Worm (Caenorhabditis elegans): ENCODE results near the gene Y53F4B.9.
"Not testable (repeated sequence)": the region's sequence is repeated elsewhere in the genome, so short reads cannot be mapped to it uniquely, and the experiment has no call there.

Gene Y53F4B.9

DNA sequence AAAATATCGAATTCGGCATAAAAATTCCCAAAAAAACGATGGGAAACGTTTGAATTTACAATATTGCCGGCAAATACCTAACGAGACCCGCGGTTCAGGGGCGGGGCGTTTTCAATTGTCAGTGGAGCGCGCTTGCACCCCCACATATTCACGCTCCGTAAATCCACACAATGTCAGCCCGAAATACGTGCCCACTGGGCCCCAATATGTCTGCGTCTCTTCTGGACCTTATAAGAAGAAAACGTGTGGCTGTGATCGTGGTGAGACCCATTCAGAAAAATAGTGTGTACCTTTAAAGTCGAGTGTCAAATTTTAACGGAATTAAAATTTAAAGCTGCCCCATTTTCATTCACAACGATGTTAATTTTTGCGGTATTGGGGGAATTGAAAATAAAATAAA is 5.7 kb downstream of the Y53F4B.9 start:
- TF ChIP-seq ceh-45 (GFP tag; IDR thresholded peaks at IDR 0.05): no peak
- no peak for TF ChIP-seq hlh-8 (tag; optimal IDR thresholded peaks at IDR 0.05)
- TF ChIP-seq pha-4 (tag; optimal IDR thresholded peaks at IDR 0.05): no peak
- no peak for TF ChIP-seq sox-2 (GFP tag; IDR thresholded peaks at IDR 0.05)
- TF ChIP-seq dve-1 (tag; optimal IDR thresholded peaks at IDR 0.05): no peak
- no peak for TF ChIP-seq hlh-30 (tag; optimal IDR thresholded peaks at IDR 0.05; ENCODE audit: insufficient read depth)
- no peak for TF ChIP-seq ceh-6 (GFP tag; optimal IDR thresholded peaks at IDR 0.05)
- TF ChIP-seq pat-9 (tag; optimal IDR thresholded peaks at IDR 0.05): no peak
- TF ChIP-seq che-1 (tag; optimal IDR thresholded peaks at IDR 0.05): no peak
- no peak for TF ChIP-seq hlh-6 (tag; optimal IDR thresholded peaks at IDR 0.05)
- no peak for TF ChIP-seq sox-4 (tag; optimal IDR thresholded peaks at IDR 0.05)
- no peak for TF ChIP-seq unc-42 (tag; optimal IDR thresholded peaks at IDR 0.05)
- TF ChIP-seq ets-4 (tag; optimal IDR thresholded peaks at IDR 0.05): no peak
- TF ChIP-seq ceh-24 (tag; optimal IDR thresholded peaks at IDR 0.05): no peak

DNA sequence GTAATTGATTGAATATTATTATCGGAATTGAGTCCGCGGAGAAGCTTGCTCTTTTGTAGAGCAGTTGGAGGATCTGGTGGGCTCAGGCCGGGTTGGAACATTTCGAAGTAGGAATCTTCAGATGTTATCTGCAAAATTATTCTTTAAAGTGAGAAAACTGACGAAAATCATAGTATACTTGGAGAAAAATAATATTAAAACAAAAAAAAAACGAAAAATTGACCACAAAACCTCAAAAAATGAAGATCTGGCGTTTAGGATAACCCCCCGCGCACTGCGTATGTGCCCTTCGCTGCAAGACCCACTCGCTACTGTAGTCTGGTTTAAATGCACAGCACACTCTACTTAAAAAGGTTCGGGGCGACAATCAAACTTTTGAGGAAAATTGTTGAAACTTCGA is 6.8 kb downstream of the Y53F4B.9 start, which contains the start of gene Y53F4B.10:
Y53F4B.10 (minus strand) TSS at position 101 of the 400 bp plus-strand sequence.
- no peak for TF ChIP-seq sox-2 (GFP tag; IDR thresholded peaks at IDR 0.05)
- no peak for TF ChIP-seq C08G9.2 (tag; optimal IDR thresholded peaks at IDR 0.05)

DNA sequence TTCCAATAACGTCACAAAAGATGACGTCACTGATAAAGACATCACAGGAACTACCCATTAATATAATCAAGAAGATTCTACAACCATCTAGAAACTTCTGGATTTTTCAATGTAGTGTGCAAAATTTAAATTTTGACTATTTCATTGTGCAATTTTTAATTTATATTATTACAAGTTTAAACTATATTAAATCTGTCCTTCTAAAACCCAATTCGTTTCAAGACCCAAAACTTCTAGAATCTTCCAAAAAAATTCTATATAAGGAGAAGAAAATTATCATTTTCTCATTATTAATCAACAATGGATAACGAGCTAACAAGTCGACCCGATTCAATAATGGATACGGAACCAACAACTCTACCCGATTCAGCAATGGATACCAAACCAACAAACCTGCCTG is 17.6 kb downstream of the Y53F4B.9 start, which contains the start of gene Y53F4B.7:
Y53F4B.7 (plus strand) TSS at position 301 of the 400 bp plus-strand sequence.
- not testable (repeated sequence) for TF ChIP-seq pax-1, ref-2, hlh-15 (tag; optimal IDR thresholded peaks at IDR 0.05)

ce11 chrII:14988171-14988570 is 22.0 kb downstream of the Y53F4B.9 start, which contains the start of gene Y53F4B.43:
Y53F4B.43 (plus strand) TSS chrII:14988471.
- TF ChIP-seq ahr-1 (tag; optimal IDR thresholded peaks at IDR 0.05); T23F11.4 (GFP tag; optimal IDR thresholded peaks at IDR 0.05); fkh-6 (tag; optimal IDR thresholded peaks at IDR 0.05): not testable (repeated sequence)

DNA sequence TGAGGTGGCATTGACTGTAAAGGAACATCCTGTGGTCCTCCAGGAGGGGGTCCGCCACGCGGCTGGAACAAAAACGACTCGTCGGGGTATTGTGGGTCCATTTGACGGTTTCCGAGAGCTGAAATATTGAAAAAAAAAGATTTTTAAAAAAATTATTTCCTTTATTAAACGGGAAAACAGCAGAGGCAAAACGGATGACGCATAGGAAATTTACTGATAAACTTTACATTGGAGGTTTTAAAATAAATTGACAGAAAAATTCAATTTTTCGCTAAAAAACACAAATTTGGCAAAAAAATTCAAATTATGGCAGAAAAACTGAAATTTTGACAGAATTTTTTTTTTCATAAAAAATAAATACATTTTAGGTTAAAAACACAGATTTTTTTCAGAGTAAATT is 26.3 kb downstream of the Y53F4B.9 start, which contains the start of gene Y53F4B.5:
Y53F4B.5 (minus strand) TSS at position 101 of the 400 bp plus-strand sequence.
- TF ChIP-seq elt-4 (tag; optimal IDR thresholded peaks at IDR 0.05): no peak

DNA sequence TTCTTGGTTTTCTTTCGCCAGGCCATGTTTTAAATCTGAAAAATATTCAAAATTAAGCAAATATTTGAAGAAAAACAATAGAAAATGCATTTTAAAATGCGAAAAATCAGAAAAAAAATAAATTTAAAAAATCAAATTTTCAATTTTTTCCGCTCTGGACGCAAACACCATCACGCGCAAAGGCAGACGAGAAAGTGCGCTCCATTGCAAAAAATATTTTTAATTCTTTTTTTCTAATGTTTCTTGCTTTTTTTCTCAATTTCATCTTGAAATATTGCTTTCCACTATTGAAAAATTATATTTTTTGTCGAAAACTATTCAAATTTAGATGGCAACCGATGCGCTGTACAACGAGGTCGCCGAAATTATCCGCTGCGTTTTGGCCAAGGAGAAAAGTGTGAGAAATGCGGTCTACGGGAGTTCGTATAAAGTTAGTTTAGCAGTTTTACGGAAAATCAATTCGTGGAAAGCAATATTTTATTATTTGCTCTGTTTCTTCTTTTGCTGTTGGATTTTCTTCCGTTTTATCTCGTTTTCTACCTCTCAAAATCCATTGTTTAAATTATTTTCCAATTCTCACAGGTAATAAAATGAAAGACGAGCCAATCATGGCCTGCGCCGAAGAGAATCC is 40.8 kb downstream of the Y53F4B.9 start, which contains the start of the genes pole-4, nsun-5 and metl-2:
pole-4 (minus strand) TSS at position 35 of the 631 bp plus-strand sequence.
nsun-5 (plus strand) TSS at position 298 of the 631 bp plus-strand sequence.
metl-2 (plus strand) TSS at position 581 of the 631 bp plus-strand sequence.
- peak; percentile 13 for TF ChIP-seq tbx-2 (tag; optimal IDR thresholded peaks at IDR 0.05)
- no peak for TF ChIP-seq ahr-1 (tag; optimal IDR thresholded peaks at IDR 0.05)
- no peak for TF ChIP-seq ama-1 (optimal IDR thresholded peaks at IDR 0.05)
- TF ChIP-seq ceh-31 (tag; optimal IDR thresholded peaks at IDR 0.05): peak; percentile 32
- TF ChIP-seq nfya-1 (tag; optimal IDR thresholded peaks at IDR 0.05): peak; percentile 6
- TF ChIP-seq lin-11 (tag; optimal IDR thresholded peaks at IDR 0.05): no peak
- TF ChIP-seq unc-42 (tag; optimal IDR thresholded peaks at IDR 0.05): peak; percentile 77
- TF ChIP-seq ceh-45 (GFP tag; IDR thresholded peaks at IDR 0.05): no peak

DNA sequence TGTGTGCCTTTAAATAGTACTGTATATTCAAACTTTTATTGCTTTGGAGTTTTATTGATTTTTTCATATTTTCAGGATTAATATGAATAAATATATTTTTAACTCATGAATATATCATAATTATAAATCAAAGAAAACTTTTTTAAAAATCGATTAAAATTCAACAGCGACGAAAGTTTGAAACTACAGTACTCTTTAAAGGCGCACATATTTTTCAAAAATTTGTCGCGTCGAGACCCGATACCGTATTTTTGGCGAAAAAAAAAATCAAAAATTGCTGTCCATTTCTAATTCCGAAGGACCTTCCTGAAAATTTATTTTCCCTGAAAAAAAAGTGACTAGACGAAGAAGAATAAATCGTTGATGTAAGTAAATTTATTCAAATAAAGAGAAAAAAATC is 41.9 kb downstream of the Y53F4B.9 start:
- TF ChIP-seq gmeb-2 (tag; optimal IDR thresholded peaks at IDR 0.05) (no peak), lin-11 (tag; optimal IDR thresholded peaks at IDR 0.05) (no peak), ceh-18 (tag; optimal IDR thresholded peaks at IDR 0.05) (no peak), fax-1 (tag; optimal IDR thresholded peaks at IDR 0.05) (no peak), pag-3 (tag; optimal IDR thresholded peaks at IDR 0.05; ENCODE audit: borderline replicate concordance) (no peak), hlh-30 (tag; optimal IDR thresholded peaks at IDR 0.05; ENCODE audit: insufficient read depth) (no peak), ama-1 (optimal IDR thresholded peaks at IDR 0.05) (no peak), sox-4 (tag; optimal IDR thresholded peaks at IDR 0.05) (no peak), unc-86 (tag; optimal IDR thresholded peaks at IDR 0.05) (no peak), pha-2 (tag; optimal IDR thresholded peaks at IDR 0.05) (no peak), dve-1 (tag; optimal IDR thresholded peaks at IDR 0.05) (no peak), ahr-1 (tag; optimal IDR thresholded peaks at IDR 0.05) (no peak), elt-2 (tag; optimal IDR thresholded peaks at IDR 0.05) (no peak), ceh-14 (tag; optimal IDR thresholded peaks at IDR 0.05) (no peak), lim-6 (tag; optimal IDR thresholded peaks at IDR 0.05) (no peak)
